Fruit fly (Drosophila melanogaster): ENCODE data around the gene loh.

dm6 chr2L:10483073-10483472 is 40.7 kb downstream of the loh start, which contains the start of gene Grip75:
- no peak for TF ChIP-seq CG18599 (GFP tag; optimal IDR thresholded peaks at IDR 0.05)
- no peak for TF ChIP-seq CG11696 (GFP tag; IDR thresholded peaks at IDR 0.05)
- no peak for TF ChIP-seq Atf3 (GFP tag; optimal IDR thresholded peaks at IDR 0.05)
- TF ChIP-seq salm (tag; optimal IDR thresholded peaks at IDR 0.05), result no peak
- no peak for TF ChIP-seq CG12391 (tag; optimal IDR thresholded peaks at IDR 0.05)
- no peak for TF ChIP-seq CG15011 (GFP tag; optimal IDR thresholded peaks at IDR 0.05)
- no peak for TF ChIP-seq Sin3A (optimal IDR thresholded peaks at IDR 0.05)
- TF ChIP-seq sc (optimal IDR thresholded peaks at IDR 0.05), result no peak
- no peak for TF ChIP-seq sc (GFP tag; optimal IDR thresholded peaks at IDR 0.05)
- no peak for TF ChIP-seq repo (GFP tag; optimal IDR thresholded peaks at IDR 0.05)
- no peak for TF ChIP-seq CG17568 (GFP tag; optimal IDR thresholded peaks at IDR 0.05)
- no peak for TF ChIP-seq ham (GFP tag; IDR thresholded peaks at IDR 0.05)
